Worm (Caenorhabditis elegans): ENCODE results near the gene F29C12.6.

DNA sequence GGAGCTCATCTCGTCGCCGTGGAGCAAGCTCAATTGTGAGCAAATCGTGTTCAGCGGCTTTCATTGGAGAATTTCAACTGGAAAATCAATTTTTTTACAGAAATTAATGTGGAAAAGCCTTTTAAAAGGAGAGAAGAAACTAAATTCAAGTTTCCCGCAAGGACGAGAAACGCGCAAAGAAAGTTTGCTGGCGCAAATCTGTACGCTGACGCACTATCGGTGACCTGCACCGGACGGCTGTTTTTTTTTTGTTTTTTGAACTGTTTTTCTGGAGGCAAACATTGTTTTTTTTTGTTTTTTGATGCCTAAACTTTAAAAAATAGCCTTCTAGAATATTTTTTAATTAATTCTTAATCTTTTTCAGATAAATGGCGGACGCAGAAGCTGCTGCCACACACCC lies 27.3 kb downstream of the F29C12.6 start, which contains the start of the genes hpr-17 and F32A11.1:
- TF ChIP-seq him-1 (tag; optimal IDR thresholded peaks at IDR 0.05): peak; percentile 26
- no peak for TF ChIP-seq dao-5 (tag; optimal IDR thresholded peaks at IDR 0.05)
